Fruit fly (Drosophila melanogaster): Measurements from ENCODE around the gene CG4374.

Gene CG4374

DNA sequence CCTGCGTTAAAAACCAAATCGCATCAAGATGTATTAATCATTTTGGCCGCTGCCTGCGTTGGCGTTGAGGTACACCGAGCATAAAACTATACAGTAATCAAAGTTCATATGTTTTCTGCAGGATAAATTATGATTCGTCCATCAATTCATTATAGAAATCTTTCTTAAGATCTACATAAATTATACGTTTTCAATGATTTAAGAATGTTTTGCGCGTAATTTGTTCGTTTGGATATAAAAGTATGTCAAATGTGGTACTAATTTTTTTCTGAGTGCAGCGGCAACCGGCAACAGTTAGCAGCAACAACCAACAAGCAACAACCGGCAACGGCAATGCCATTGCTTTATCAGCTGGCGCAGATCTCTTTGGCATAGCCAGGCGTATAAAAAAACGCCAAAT is 55.5 kb downstream of the CG4374 start:
- TF ChIP-seq fd96Ca (GFP tag; IDR thresholded peaks at IDR 0.05) (peak; percentile 72), CG32121 (GFP tag; IDR thresholded peaks at IDR 0.05) (peak; percentile 75), CG4496 (GFP tag; IDR thresholded peaks at IDR 0.05) (peak; percentile 65; the same call in 2 of the 3 replicates), CG10348 (GFP tag; IDR thresholded peaks at IDR 0.05) (no peak), CG14655 (GFP tag; optimal IDR thresholded peaks at IDR 0.05) (peak; percentile 53), Pif1B (GFP tag; optimal IDR thresholded peaks at IDR 0.05) (no peak), Pif1A (GFP tag; optimal IDR thresholded peaks at IDR 0.05) (peak; percentile 52), Ets98B (GFP tag; IDR thresholded peaks at IDR 0.05) (peak; percentile 75), CG8301 (tag; optimal IDR thresholded peaks at IDR 0.05) (peak; percentile 69)

DNA sequence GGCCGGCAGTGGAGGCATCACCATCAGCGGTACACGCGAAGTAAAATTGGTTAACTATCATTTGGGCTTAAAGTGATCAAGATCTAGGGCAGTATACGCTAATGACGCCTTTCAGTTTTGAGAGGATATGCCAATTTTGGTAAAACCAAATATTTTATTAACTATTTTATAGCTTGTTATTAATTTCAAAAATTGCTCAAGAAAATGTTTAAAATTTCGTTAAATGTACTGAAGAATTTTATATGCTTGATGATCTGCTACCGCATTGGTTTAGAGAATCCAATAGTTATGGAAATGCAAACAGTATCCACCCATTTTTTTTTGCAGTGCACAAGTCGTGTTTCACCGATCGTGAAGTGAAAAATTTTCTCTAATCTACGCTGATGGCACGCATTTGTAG is 64.2 kb downstream of the CG4374 start:
- no peak for TF ChIP-seq CG10348 (GFP tag; IDR thresholded peaks at IDR 0.05)
- TF ChIP-seq CG34367 (tag; optimal IDR thresholded peaks at IDR 0.05) = no peak
- TF ChIP-seq CG9948 (tag; optimal IDR thresholded peaks at IDR 0.05) = peak; percentile 18
- TF ChIP-seq CG14655 (GFP tag; optimal IDR thresholded peaks at IDR 0.05) = peak; percentile 55
- no peak for TF ChIP-seq gl (tag; optimal IDR thresholded peaks at IDR 0.05)
- TF ChIP-seq CG8301 (tag; optimal IDR thresholded peaks at IDR 0.05) = peak; percentile 31
- no peak for TF ChIP-seq Pif1A (GFP tag; optimal IDR thresholded peaks at IDR 0.05)
- no peak for TF ChIP-seq Ets98B (GFP tag; IDR thresholded peaks at IDR 0.05)
- TF ChIP-seq rn (GFP tag; IDR thresholded peaks at IDR 0.05) = no peak
- TF ChIP-seq CG13204 (GFP tag; optimal IDR thresholded peaks at IDR 0.05) = no peak
- no peak for TF ChIP-seq CG12605 (GFP tag; IDR thresholded peaks at IDR 0.05)
- no peak for TF ChIP-seq CG8159 (tag; optimal IDR thresholded peaks at IDR 0.05)
- TF ChIP-seq CG4496 (GFP tag; IDR thresholded peaks at IDR 0.05) = no peak
- no peak for TF ChIP-seq CG17806 (tag; optimal IDR thresholded peaks at IDR 0.05)
- no peak for TF ChIP-seq fd96Ca (GFP tag; IDR thresholded peaks at IDR 0.05)

DNA sequence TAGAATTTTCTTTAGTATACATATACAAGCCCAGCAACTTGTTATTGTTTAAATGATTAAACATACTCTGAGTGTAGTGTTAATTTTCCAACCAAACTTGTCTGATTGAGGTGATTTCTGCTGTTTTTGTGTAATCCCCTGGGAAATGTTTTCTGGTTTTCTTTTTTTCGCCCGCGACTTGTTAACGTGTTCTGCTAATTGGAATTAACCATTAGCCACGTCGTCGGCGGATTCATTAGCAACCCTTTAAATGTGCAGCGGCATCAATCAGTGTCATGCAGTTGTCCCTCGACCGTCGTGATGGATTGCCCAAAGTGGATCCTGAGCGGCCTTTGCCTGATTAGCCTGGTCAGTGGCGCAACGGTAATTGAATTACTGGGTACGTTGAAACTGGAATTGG is 66.9 kb downstream of the CG4374 start, which contains the start of gene Ir94e:
Gene Ir94e, plus strand, starts transcription at position 301 of the 400 bp plus-strand sequence.
- no peak for TF ChIP-seq CG13204 (GFP tag; optimal IDR thresholded peaks at IDR 0.05)
- TF ChIP-seq Pif1B (GFP tag; optimal IDR thresholded peaks at IDR 0.05) = no peak
- TF ChIP-seq Ets98B (GFP tag; IDR thresholded peaks at IDR 0.05) = no peak
- TF ChIP-seq CG17806 (tag; optimal IDR thresholded peaks at IDR 0.05) = no peak
- TF ChIP-seq Snoo (tag; optimal IDR thresholded peaks at IDR 0.05) = no peak
- no peak for TF ChIP-seq CG9948 (tag; optimal IDR thresholded peaks at IDR 0.05)
- TF ChIP-seq fd96Ca (GFP tag; IDR thresholded peaks at IDR 0.05) = no peak
- no peak for TF ChIP-seq CG14655 (GFP tag; optimal IDR thresholded peaks at IDR 0.05)
- no peak for TF ChIP-seq CG4496 (GFP tag; IDR thresholded peaks at IDR 0.05)
- TF ChIP-seq CG10348 (GFP tag; IDR thresholded peaks at IDR 0.05) = no peak

DNA sequence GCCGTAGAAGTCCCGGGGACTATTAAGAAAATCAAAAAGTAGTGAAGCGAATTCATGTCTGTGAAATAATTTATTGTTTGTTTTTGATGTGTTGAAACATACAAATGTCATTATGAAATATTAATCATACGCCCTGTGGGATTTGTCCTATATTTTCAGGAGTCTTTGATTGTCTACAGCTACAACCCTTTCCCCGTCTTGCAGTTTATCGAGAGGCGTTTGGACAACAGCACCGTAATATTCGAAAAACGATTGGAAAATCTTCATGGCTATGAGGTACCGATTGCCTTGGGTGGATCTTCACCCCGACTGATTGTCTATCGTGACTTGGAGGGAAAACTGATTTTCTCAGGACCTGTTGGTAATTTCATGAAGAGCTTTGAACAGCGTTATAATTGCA is 68.5 kb downstream of the CG4374 start, which contains the start of gene CG17380:
Gene CG17380, minus strand, starts transcription at position 101 of the 400 bp plus-strand sequence.
- TF ChIP-seq CG32121 (GFP tag; IDR thresholded peaks at IDR 0.05) (no peak), Snoo (tag; optimal IDR thresholded peaks at IDR 0.05) (no peak)

DNA sequence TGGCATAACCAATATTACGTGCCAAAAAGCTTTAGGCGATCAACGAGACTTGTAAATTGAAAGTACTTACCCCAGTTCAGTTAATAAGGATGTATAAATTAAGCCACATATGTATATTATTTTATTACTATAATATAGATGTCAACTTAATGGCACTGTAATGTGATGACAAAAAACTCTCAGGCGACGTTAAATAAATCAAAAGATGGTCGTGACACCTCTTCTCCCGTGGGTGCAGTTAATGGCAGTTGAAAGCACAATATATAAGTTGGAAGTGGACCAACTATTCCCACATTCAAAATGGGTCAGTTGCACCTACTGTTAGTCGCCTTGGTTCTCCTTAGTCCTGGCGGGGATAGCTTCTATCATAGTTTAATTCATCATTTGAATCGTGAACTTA is 69.6 kb downstream of the CG4374 start, which contains the start of gene Ir94d:
Gene Ir94d, plus strand, starts transcription at position 301 of the 400 bp plus-strand sequence.
- no peak for TF ChIP-seq CG32121 (GFP tag; IDR thresholded peaks at IDR 0.05)
- no peak for TF ChIP-seq Ets98B (GFP tag; IDR thresholded peaks at IDR 0.05)
- TF ChIP-seq CG8301 (tag; optimal IDR thresholded peaks at IDR 0.05) = no peak
- TF ChIP-seq CG8159 (tag; optimal IDR thresholded peaks at IDR 0.05) = no peak
- TF ChIP-seq Snoo (tag; optimal IDR thresholded peaks at IDR 0.05) = no peak
- no peak for TF ChIP-seq gl (tag; optimal IDR thresholded peaks at IDR 0.05)
- no peak for TF ChIP-seq fd96Ca (GFP tag; IDR thresholded peaks at IDR 0.05)
- no peak for TF ChIP-seq EcR (GFP tag; optimal IDR thresholded peaks at IDR 0.05)
- no peak for TF ChIP-seq Pif1A (GFP tag; optimal IDR thresholded peaks at IDR 0.05)
- no peak for TF ChIP-seq CG13204 (GFP tag; optimal IDR thresholded peaks at IDR 0.05)

DNA sequence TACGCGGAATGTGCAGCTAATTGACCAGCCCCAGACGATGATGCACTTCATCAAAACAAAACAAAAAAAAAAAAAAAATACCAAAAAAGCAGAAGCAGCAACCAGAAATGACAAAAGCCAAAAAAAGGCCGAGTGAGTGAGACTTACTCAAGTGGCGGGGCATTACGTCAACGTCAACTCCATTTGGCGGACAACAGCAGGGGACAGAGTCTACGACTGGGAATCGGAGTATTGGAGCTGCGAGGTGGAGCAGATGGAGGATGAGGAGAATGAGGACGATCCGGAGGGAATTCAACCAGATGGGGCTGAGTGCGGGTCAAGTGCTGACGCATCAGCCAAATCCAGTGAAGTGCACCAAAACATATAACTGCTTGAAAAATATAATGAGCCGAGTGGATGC is 70.6 kb downstream of the CG4374 start:
- TF ChIP-seq CG14655 (GFP tag; optimal IDR thresholded peaks at IDR 0.05) = no peak
- TF ChIP-seq Snoo (tag; optimal IDR thresholded peaks at IDR 0.05) = no peak
- TF ChIP-seq CG17806 (tag; optimal IDR thresholded peaks at IDR 0.05) = no peak
- no peak for TF ChIP-seq CG32121 (GFP tag; IDR thresholded peaks at IDR 0.05)
- peak; percentile 13 for TF ChIP-seq Pif1B (GFP tag; optimal IDR thresholded peaks at IDR 0.05)
- TF ChIP-seq CG8159 (tag; optimal IDR thresholded peaks at IDR 0.05) = no peak

DNA sequence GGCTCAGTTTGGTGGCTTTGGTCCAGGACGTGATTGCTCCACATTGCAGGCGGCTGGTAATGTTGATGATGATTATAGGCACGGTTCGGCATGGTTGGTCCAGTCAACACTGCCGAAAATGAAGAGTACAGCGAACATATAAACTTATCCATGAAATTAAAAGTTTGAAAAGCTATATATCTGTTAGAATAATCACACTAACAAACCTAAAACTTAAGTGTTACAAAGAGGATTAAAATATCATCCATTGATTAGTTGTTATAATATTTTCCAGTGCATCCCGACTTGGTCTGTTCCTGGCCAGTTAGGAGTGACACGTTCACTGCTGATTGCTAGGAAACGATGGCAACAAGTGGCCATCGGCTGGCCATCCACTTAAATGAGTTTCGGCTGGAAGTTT is 72.4 kb downstream of the CG4374 start:
- no peak for TF ChIP-seq Snoo (tag; optimal IDR thresholded peaks at IDR 0.05)
- peak; percentile 36; the same call in 1 of the 2 replicates for TF ChIP-seq CG32121 (GFP tag; IDR thresholded peaks at IDR 0.05)
- TF ChIP-seq CG10348 (GFP tag; IDR thresholded peaks at IDR 0.05) = no peak
- no peak for TF ChIP-seq CG17806 (tag; optimal IDR thresholded peaks at IDR 0.05)
- TF ChIP-seq CG12605 (GFP tag; IDR thresholded peaks at IDR 0.05) = no peak
- no peak for TF ChIP-seq Pif1A (GFP tag; optimal IDR thresholded peaks at IDR 0.05)
- no peak for TF ChIP-seq CG34367 (tag; optimal IDR thresholded peaks at IDR 0.05)
- no peak for TF ChIP-seq CG15710 (tag; optimal IDR thresholded peaks at IDR 0.05)
- no peak for TF ChIP-seq CG8159 (tag; optimal IDR thresholded peaks at IDR 0.05)
- TF ChIP-seq CG13204 (GFP tag; optimal IDR thresholded peaks at IDR 0.05) = no peak
- no peak for TF ChIP-seq D1 (tag; optimal IDR thresholded peaks at IDR 0.05)
- TF ChIP-seq CG14655 (GFP tag; optimal IDR thresholded peaks at IDR 0.05) = peak; percentile 7
- no peak for TF ChIP-seq fd96Ca (GFP tag; IDR thresholded peaks at IDR 0.05)
- no peak for TF ChIP-seq Pif1B (GFP tag; optimal IDR thresholded peaks at IDR 0.05)
- TF ChIP-seq Ets98B (GFP tag; IDR thresholded peaks at IDR 0.05) = peak; percentile 53
- no peak for TF ChIP-seq gl (tag; optimal IDR thresholded peaks at IDR 0.05)
- no peak for TF ChIP-seq EcR (GFP tag; optimal IDR thresholded peaks at IDR 0.05)
- TF ChIP-seq CG4496 (GFP tag; IDR thresholded peaks at IDR 0.05) = 0 out of 3 replicates have a peak, but pooled peaks have one; percentile 13
- TF ChIP-seq rn (GFP tag; IDR thresholded peaks at IDR 0.05) = no peak
- TF ChIP-seq CG8301 (tag; optimal IDR thresholded peaks at IDR 0.05) = peak; percentile 3
- TF ChIP-seq CG9948 (tag; optimal IDR thresholded peaks at IDR 0.05) = no peak
